Worm (Caenorhabditis elegans) whole organism, L4 larva: ENCODE measurements around the gene mig-22.
A peak's percentile ranks its signal among the peaks of the same experiment; 100 is the strongest.

Experiments
- F37D6.2 ChIP-seq: sonication (generic microtip); optimal IDR thresholded peaks from 2 replicates; lab custom pipeline; 2016; ENCODE audit warnings: mild to moderate bottlenecking, missing genetic modification characterization, missing compliant biosample characterization
- F49E8.2 ChIP-seq: sonication (generic microtip); optimal IDR thresholded peaks from 2 replicates; lab custom pipeline; 2016; ENCODE audit warnings: missing compliant biosample characterization, mild to moderate bottlenecking, missing genetic modification characterization, borderline replicate concordance
- T20F7.1 ChIP-seq: fragments of 200-800 bp; sonication (Bioruptor generic); optimal IDR thresholded peaks from 2 replicates; lab custom pipeline; 2018; ENCODE audit warnings: mild to moderate bottlenecking, missing genetic modification characterization, missing compliant biosample characterization
- Y5F2A.4 ChIP-seq: fragments of 200-800 bp; sonication (Bioruptor generic); optimal IDR thresholded peaks from 2 replicates; lab custom pipeline; 2018; ENCODE audit warnings: mild to moderate bottlenecking, missing genetic modification characterization, missing compliant biosample characterization
- Y75B8A.6 ChIP-seq: fragments of 200-800 bp; sonication (Bioruptor generic); IDR thresholded peaks from 2 replicates; pipeline ENCODE4 v1.3.6; 2022; ENCODE audit warnings: missing genetic modification reagents, missing genetic modification characterization, missing compliant biosample characterization
- ZK546.5 ChIP-seq, 2 experiments: sonication (generic microtip); optimal IDR thresholded peaks; 2 replicates each; lab custom pipeline; 2017; ENCODE audit warnings: missing biosample characterization in 2 of 2, missing genetic modification characterization in 2 of 2
- aha-1 ChIP-seq: fragments of 150-350 bp; peaks from one replicate; lab custom pipeline; 2014; ENCODE audit warnings: missing biosample characterization, missing genetic modification characterization
- arid-1 ChIP-seq: fragments of 200-800 bp; sonication (Bioruptor generic); conservative IDR thresholded peaks from 2 replicates; pipeline ENCODE4 v1.3.6; 2022; ENCODE audit warnings: missing genetic modification reagents, missing genetic modification characterization, missing compliant biosample characterization
- attf-4 ChIP-seq: sonication (generic microtip); optimal IDR thresholded peaks from 3 replicates; lab custom pipeline; 2017; ENCODE audit warnings: missing biosample characterization, missing genetic modification characterization
- ceh-20 ChIP-seq: fragments of 200-800 bp; sonication (Bioruptor generic); IDR thresholded peaks from 2 replicates; pipeline ENCODE4 v1.3.6; 2022; ENCODE audit warnings: missing genetic modification reagents, missing genetic modification characterization, missing compliant biosample characterization
- ceh-28 ChIP-seq: fragments of 150-350 bp; optimal IDR thresholded peaks from 2 replicates; lab custom pipeline; 2014; ENCODE audit warnings: missing biosample characterization, missing genetic modification reagents, missing genetic modification characterization
- ceh-44 ChIP-seq: fragments of 200-800 bp; sonication (Bioruptor generic); IDR thresholded peaks from 2 replicates; pipeline ENCODE4 v1.3.6; 2022; ENCODE audit warnings: missing genetic modification reagents, missing genetic modification characterization, missing compliant biosample characterization
- ceh-62 ChIP-seq: sonication (generic microtip); optimal IDR thresholded peaks from 2 replicates; lab custom pipeline; 2017; ENCODE audit warnings: missing biosample characterization, missing genetic modification characterization
- cey-2 ChIP-seq: sonication (generic microtip); optimal IDR thresholded peaks from 3 replicates; lab custom pipeline; 2017; ENCODE audit warnings: missing genetic modification characterization, mild to moderate bottlenecking, missing compliant biosample characterization, antibody characterized with exemption, borderline replicate concordance; ENCODE audit not compliant: insufficient read depth
- ctbp-1 ChIP-seq: fragments of 200-800 bp; sonication (Bioruptor generic); IDR thresholded peaks from 2 replicates; pipeline ENCODE4 v1.3.6; 2022; ENCODE audit warnings: missing genetic modification reagents, missing genetic modification characterization, missing compliant biosample characterization
- daf-12 ChIP-seq: fragments of 150-350 bp; optimal IDR thresholded peaks from 2 replicates; lab custom pipeline; 2014; ENCODE audit warnings: missing biosample characterization, missing genetic modification reagents, missing genetic modification characterization
- daf-16 ChIP-seq, 3 experiments: sonication (generic microtip); optimal IDR thresholded peaks; 2 replicates each; lab custom pipeline; 2016 to 2017; ENCODE audit warnings: missing genetic modification characterization in 3 of 3, missing genetic modification reagents in 3 of 3, mild to moderate bottlenecking in 2 of 3, missing compliant biosample characterization in 2 of 3, missing biosample characterization in 1 of 3, moderate library complexity in 1 of 3
- daf-8 ChIP-seq: fragments of 200-800 bp; sonication (Bioruptor generic); IDR thresholded peaks from 2 replicates; pipeline ENCODE4 v1.3.6; 2022; ENCODE audit warnings: missing genetic modification characterization, missing compliant biosample characterization
- dmd-6 ChIP-seq: fragments of 200-800 bp; sonication (Bioruptor generic); IDR thresholded peaks from 2 replicates; pipeline ENCODE4 v1.3.6; 2022; ENCODE audit warnings: missing genetic modification reagents, missing genetic modification characterization, missing compliant biosample characterization
- dmd-9 ChIP-seq: fragments of 200-800 bp; sonication (Bioruptor generic); IDR thresholded peaks from 2 replicates; pipeline ENCODE4 v1.3.6; 2022; ENCODE audit warnings: missing genetic modification reagents, missing genetic modification characterization, missing compliant biosample characterization
- duxl-1 ChIP-seq: sonication (generic microtip); optimal IDR thresholded peaks from 2 replicates; lab custom pipeline; 2016; ENCODE audit warnings: mild to moderate bottlenecking, missing genetic modification characterization, moderate library complexity, missing compliant biosample characterization; ENCODE audit not compliant: poor library complexity
- dve-1 ChIP-seq: sonication (generic microtip); optimal IDR thresholded peaks from 2 replicates; lab custom pipeline; 2017; ENCODE audit warnings: antibody characterized with exemption, mild to moderate bottlenecking, missing genetic modification characterization, missing compliant biosample characterization; ENCODE audit not compliant: insufficient read depth
- fos-1 ChIP-seq: fragments of 150-350 bp; optimal IDR thresholded peaks from 2 replicates; lab custom pipeline; 2014; ENCODE audit warnings: missing biosample characterization, missing genetic modification characterization
- hif-1 ChIP-seq, 2 experiments: sonication (generic microtip); optimal IDR thresholded peaks; 2 replicates each; lab custom pipeline; 2016 to 2017; ENCODE audit warnings: missing compliant biosample characterization in 2 of 2, missing genetic modification characterization in 2 of 2, missing genetic modification reagents in 2 of 2, missing genotype in 2 of 2, mild to moderate bottlenecking in 1 of 2
- lim-7 ChIP-seq: fragments of 200-800 bp; sonication (Bioruptor generic); IDR thresholded peaks from 2 replicates; pipeline ENCODE4 v1.3.6; 2022; ENCODE audit warnings: missing genetic modification characterization, missing compliant biosample characterization
- lin-1 ChIP-seq: fragments of 200-800 bp; sonication (Bioruptor generic); IDR thresholded peaks from 2 replicates; pipeline ENCODE4 v1.3.6; 2022; ENCODE audit warnings: missing genetic modification reagents, missing genetic modification characterization, missing compliant biosample characterization
- lin-38 ChIP-seq: fragments of 200-800 bp; sonication (Bioruptor generic); IDR thresholded peaks from 2 replicates; pipeline ENCODE4 v1.3.6; 2022; ENCODE audit warnings: missing genetic modification reagents, missing genetic modification characterization, missing compliant biosample characterization
- lsy-2 ChIP-seq, 2 experiments: fragments of 150-350 bp in 1 of 2; sonication (generic microtip) in 1 of 2; optimal IDR thresholded peaks; 2 replicates each; lab custom pipeline; 2014 to 2017; ENCODE audit warnings: missing biosample characterization in 2 of 2, missing genetic modification characterization in 2 of 2
- mdt-29 ChIP-seq: fragments of 200-800 bp; sonication (Bioruptor generic); IDR thresholded peaks from 2 replicates; pipeline ENCODE4 v1.3.6; 2022; ENCODE audit warnings: missing genetic modification reagents, missing genetic modification characterization, missing compliant biosample characterization
- mep-1 ChIP-seq: fragments of 150-350 bp; sonication (generic microtip); optimal IDR thresholded peaks from 3 replicates; lab custom pipeline; 2014; ENCODE audit warnings: missing biosample characterization, missing genetic modification characterization
- mes-2 ChIP-seq: sonication (generic microtip); optimal IDR thresholded peaks from 2 replicates; lab custom pipeline; 2016; ENCODE audit warnings: missing genotype, mild to moderate bottlenecking, missing genetic modification characterization, missing compliant biosample characterization; ENCODE audit not compliant: poor library complexity, severe bottlenecking
- mxl-3 ChIP-seq: fragments of 200-800 bp; sonication (Bioruptor generic); optimal IDR thresholded peaks from 2 replicates; lab custom pipeline; 2018; ENCODE audit warnings: mild to moderate bottlenecking, missing genetic modification characterization, missing compliant biosample characterization
- nhr-10 ChIP-seq: fragments of 150-350 bp; optimal IDR thresholded peaks from 2 replicates; lab custom pipeline; 2014; ENCODE audit warnings: missing biosample characterization, missing genetic modification characterization
- nhr-25 ChIP-seq: sonication (generic microtip); optimal IDR thresholded peaks from 2 replicates; lab custom pipeline; 2017; ENCODE audit warnings: missing genetic modification characterization, mild to moderate bottlenecking, missing compliant biosample characterization, antibody characterized with exemption, moderate library complexity, borderline replicate concordance; ENCODE audit not compliant: insufficient read depth
- nhr-28 ChIP-seq: fragments of 150-350 bp; optimal IDR thresholded peaks from 2 replicates; lab custom pipeline; 2014; ENCODE audit warnings: missing biosample characterization, missing genetic modification characterization
- nhr-42 ChIP-seq: fragments of 200-800 bp; sonication (Bioruptor generic); IDR thresholded peaks from 2 replicates; pipeline ENCODE4 v1.3.6; 2022; ENCODE audit warnings: missing genetic modification characterization, missing compliant biosample characterization
- nhr-48 ChIP-seq: sonication (generic microtip); optimal IDR thresholded peaks from 2 replicates; lab custom pipeline; 2016; ENCODE audit warnings: mild to moderate bottlenecking, missing genetic modification characterization, missing compliant biosample characterization
- nhr-6 ChIP-seq: fragments of 150-350 bp; optimal IDR thresholded peaks from 2 replicates; lab custom pipeline; 2014; ENCODE audit warnings: missing biosample characterization, missing genetic modification characterization
- pha-4 ChIP-seq, 2 experiments: fragments of 150-350 bp in 1 of 2; fragments of 200-800 bp in 1 of 2; sonication (Bioruptor generic) in 1 of 2; IDR thresholded peaks in 1 of 2; optimal IDR thresholded peaks in 1 of 2; 2 replicates each; pipeline versions ENCODE4 v1.3.6 to Lab custom; 2014 to 2022; ENCODE audit warnings: missing genetic modification characterization in 2 of 2, missing genetic modification reagents in 2 of 2, missing biosample characterization in 1 of 2, missing compliant biosample characterization in 1 of 2
- skn-1 ChIP-seq: fragments of 150-350 bp; optimal IDR thresholded peaks from 2 replicates; lab custom pipeline; 2014; ENCODE audit warnings: missing biosample characterization, missing genetic modification characterization
- snpc-1.2 ChIP-seq: fragments of 200-800 bp; sonication (Bioruptor generic); IDR thresholded peaks from 2 replicates; pipeline ENCODE4 v1.3.6; 2022; ENCODE audit warnings: missing genetic modification reagents, missing genetic modification characterization, missing compliant biosample characterization
- unc-130 ChIP-seq: sonication (generic microtip); optimal IDR thresholded peaks from 2 replicates; lab custom pipeline; 2016; ENCODE audit warnings: missing genetic modification reagents, missing genetic modification characterization, missing compliant biosample characterization
- zag-1 ChIP-seq: fragments of 150-350 bp; optimal IDR thresholded peaks from 2 replicates; lab custom pipeline; 2014; ENCODE audit warnings: missing biosample characterization, missing genetic modification characterization
- zip-2 ChIP-seq: fragments of 150-350 bp; optimal IDR thresholded peaks from 2 replicates; lab custom pipeline; 2014; ENCODE audit warnings: missing biosample characterization, missing genetic modification characterization

The mig-22 gene

DNA sequence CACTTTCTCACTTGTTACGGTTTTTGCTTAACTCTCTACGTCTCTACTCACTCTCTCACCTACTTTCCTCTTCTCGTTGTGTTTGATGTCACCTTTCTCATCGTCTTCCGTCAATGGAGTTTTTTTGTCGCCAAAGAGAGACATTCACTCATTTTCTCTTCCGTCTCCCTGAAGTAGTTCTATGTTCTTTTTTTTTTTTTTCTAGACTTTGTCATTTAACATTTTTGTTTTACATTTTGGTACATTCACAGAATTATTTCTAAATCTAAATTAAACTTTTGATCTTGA, 33.6 kb upstream of the mig-22 start:
- TF ChIP-seq daf-8 (GFP tag; lab: Robert Waterston, UW) (no peak), nhr-6 (tag; lab: Kevin White, UChicago) (peak; percentile 37), dmd-6 (GFP tag; lab: Robert Waterston, UW) (0 out of 2 replicates have a peak, but pooled peaks have one; percentile 7), Y5F2A.4 (GFP tag; lab: Kevin White, UChicago) (no peak), mes-2 (peak; percentile 18), nhr-25 (tag; lab: Kevin White, UChicago) (peak; percentile 17), nhr-28 (tag; lab: Kevin White, UChicago) (peak; percentile 56), cey-2 (tag; lab: Kevin White, UChicago) (no peak), zip-2 (tag; lab: Kevin White, UChicago) (no peak)
- TF ChIP-seq, all 104 proteins: peak for 5

DNA sequence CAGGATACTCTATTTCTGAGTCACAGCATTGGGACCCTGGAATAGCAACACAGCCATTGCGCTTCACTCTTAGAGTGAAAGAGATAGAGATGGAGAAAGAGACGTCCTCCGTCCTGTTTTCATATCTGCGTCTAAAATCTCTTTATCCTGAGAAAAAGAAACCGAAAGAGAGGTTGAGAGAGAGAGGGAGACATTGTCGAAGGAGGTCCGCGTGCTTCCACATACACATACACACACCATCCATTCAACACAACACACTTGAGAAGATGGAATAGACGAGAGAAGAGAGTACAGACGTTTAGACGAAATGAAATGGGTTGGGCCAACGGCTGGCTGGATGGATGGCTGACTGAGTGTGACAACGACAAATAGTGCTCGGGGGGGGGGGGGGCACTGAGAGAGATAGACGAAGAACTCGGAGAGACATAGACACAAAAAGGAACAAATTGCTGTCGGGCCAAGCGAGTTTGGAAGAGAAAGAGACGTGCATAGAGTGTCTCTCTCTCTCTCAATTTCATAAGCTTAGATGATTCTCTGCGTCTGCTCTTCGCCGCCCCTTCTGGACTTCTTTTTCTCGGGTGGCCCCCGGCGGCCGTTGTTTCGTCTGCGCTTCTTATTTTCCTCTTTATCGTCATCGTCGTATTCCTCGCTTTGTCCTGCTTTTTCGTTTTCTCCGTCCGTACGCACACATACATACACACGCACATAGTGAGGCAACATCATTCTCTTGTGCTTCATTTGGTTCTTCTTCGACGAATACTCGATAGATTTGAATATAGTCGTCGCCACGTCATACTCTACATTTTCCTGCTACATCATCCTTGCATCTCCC, 33.0 kb upstream of the mig-22 start, which contains the start of gene F54F2.6:
Gene F54F2.6 (minus strand): TSS at position 738 of the 832 bp plus-strand sequence.
- peak; percentile 91 for TF ChIP-seq pha-4 (GFP tag; IDR thresholded peaks at IDR 0.05; lab: Robert Waterston, UW)
- TF ChIP-seq pha-4 (tag; optimal IDR thresholded peaks at IDR 0.05; lab: Kevin White, UChicago), result peak; percentile 20
- no peak for TF ChIP-seq fos-1 (tag; lab: Kevin White, UChicago)
- peak; percentile 89 for TF ChIP-seq ctbp-1 (GFP tag; lab: Robert Waterston, UW)
- TF ChIP-seq mdt-29 (GFP tag; lab: Robert Waterston, UW), result no peak; the same call in 1 of the 2 replicates
- peak; percentile 20 to 93 for TF ChIP-seq daf-16 (GFP tag; optimal IDR thresholded peaks at IDR 0.05; lab: Kevin White, UChicago)
- peak; percentile 8 for TF ChIP-seq daf-16 (tag; optimal IDR thresholded peaks at IDR 0.05; lab: Kevin White, UChicago)
- no peak for TF ChIP-seq lim-7 (GFP tag; lab: Robert Waterston, UW)
- TF ChIP-seq Y75B8A.6, result no peak
- TF ChIP-seq unc-130 (GFP tag; lab: Kevin White, UChicago), result no peak
- no peak for TF ChIP-seq attf-4 (tag; lab: Kevin White, UChicago)
- TF ChIP-seq duxl-1 (tag; lab: Kevin White, UChicago), result no peak
- TF ChIP-seq snpc-1.2, result no peak
- no peak for TF ChIP-seq ceh-62 (tag; lab: Kevin White, UChicago)
- peak; percentile 7 for TF ChIP-seq ceh-28
- TF ChIP-seq F49E8.2, result no peak
- peak; percentile 56 for TF ChIP-seq lin-38
- TF ChIP-seq mes-2, result peak; percentile 69
- TF ChIP-seq daf-12, result no peak
- no peak for TF ChIP-seq Y5F2A.4 (GFP tag; lab: Kevin White, UChicago)
- no peak for TF ChIP-seq dmd-9 (GFP tag; lab: Robert Waterston, UW)
- peak; percentile 86 for TF ChIP-seq nhr-48
- peak; percentile 86 to 89 for TF ChIP-seq lsy-2 (tag; optimal IDR thresholded peaks at IDR 0.05; lab: Kevin White, UChicago)
- TF ChIP-seq zag-1, result peak; percentile 59
- peak; percentile 82 for TF ChIP-seq nhr-6 (tag; lab: Kevin White, UChicago)
- no peak for TF ChIP-seq skn-1 (tag; lab: Kevin White, UChicago)
- peak; percentile 25 for TF ChIP-seq zip-2 (tag; lab: Kevin White, UChicago)
- TF ChIP-seq ceh-20, result peak; percentile 86
- TF ChIP-seq daf-8 (GFP tag; lab: Robert Waterston, UW), result no peak
- TF ChIP-seq hif-1 (tag; optimal IDR thresholded peaks at IDR 0.05; lab: Kevin White, UChicago), result peak; percentile 65 to 85
- peak; percentile 99 for TF ChIP-seq aha-1 (tag; lab: Kevin White, UChicago)
- TF ChIP-seq ceh-44 (GFP tag; lab: Robert Waterston, UW), result no peak
- peak; percentile 58 for TF ChIP-seq lin-1 (GFP tag; lab: Robert Waterston, UW)
- 0 out of 2 replicates have a peak, but pooled peaks have one; percentile 5 for TF ChIP-seq arid-1 (GFP tag; lab: Robert Waterston, UW)
- peak; percentile 10 for TF ChIP-seq nhr-25 (tag; lab: Kevin White, UChicago)
- peak; percentile 90 for TF ChIP-seq F37D6.2
- no peak for TF ChIP-seq nhr-42 (GFP tag; lab: Robert Waterston, UW)
- peak; percentile 89 for TF ChIP-seq mxl-3 (GFP tag; lab: Kevin White, UChicago)
- no peak for TF ChIP-seq ZK546.5 (tag; optimal IDR thresholded peaks at IDR 0.05; lab: Kevin White, UChicago)
- peak; percentile 78 for TF ChIP-seq dmd-6 (GFP tag; lab: Robert Waterston, UW)
- peak; percentile 86 for TF ChIP-seq mep-1 (tag; lab: Kevin White, UChicago)
- peak; percentile 15 for TF ChIP-seq nhr-10 (tag; lab: Kevin White, UChicago)
- TF ChIP-seq T20F7.1 (GFP tag; lab: Kevin White, UChicago), result peak; percentile 82
- TF ChIP-seq dve-1 (tag; lab: Kevin White, UChicago), result peak; percentile 38
